Worm (Caenorhabditis elegans): ENCODE results near the gene C26B9.1.
A peak's percentile ranks its signal among the peaks of the same experiment; 100 is the strongest.

The C26B9.1 gene

DNA sequence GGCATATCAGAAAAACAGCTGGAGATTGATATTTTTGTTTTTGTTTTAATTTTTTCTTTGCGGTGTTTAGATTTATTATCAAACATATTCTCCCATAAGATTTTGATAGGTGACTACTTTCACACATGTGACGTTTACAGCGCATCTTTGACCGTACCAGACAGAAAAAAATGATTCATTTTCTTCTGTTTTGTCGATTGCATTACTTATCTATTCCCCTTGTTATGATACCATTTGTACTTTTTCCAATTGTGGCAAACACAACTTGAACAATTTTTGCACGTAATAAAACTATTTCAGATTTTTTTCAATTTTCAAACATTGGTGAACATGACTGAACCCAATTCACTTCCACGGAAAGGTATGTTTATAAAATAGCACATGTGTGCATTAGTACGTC lies at the start of gene C26B9.1:
Gene C26B9.1, plus strand, starts transcription at position 301 of the 400 bp plus-strand sequence.
- TF ChIP-seq W03F9.2 (tag; optimal IDR thresholded peaks at IDR 0.05): no peak
- TF ChIP-seq dao-5 (tag; optimal IDR thresholded peaks at IDR 0.05): no peak
- no peak for TF ChIP-seq him-1 (tag; optimal IDR thresholded peaks at IDR 0.05)

DNA sequence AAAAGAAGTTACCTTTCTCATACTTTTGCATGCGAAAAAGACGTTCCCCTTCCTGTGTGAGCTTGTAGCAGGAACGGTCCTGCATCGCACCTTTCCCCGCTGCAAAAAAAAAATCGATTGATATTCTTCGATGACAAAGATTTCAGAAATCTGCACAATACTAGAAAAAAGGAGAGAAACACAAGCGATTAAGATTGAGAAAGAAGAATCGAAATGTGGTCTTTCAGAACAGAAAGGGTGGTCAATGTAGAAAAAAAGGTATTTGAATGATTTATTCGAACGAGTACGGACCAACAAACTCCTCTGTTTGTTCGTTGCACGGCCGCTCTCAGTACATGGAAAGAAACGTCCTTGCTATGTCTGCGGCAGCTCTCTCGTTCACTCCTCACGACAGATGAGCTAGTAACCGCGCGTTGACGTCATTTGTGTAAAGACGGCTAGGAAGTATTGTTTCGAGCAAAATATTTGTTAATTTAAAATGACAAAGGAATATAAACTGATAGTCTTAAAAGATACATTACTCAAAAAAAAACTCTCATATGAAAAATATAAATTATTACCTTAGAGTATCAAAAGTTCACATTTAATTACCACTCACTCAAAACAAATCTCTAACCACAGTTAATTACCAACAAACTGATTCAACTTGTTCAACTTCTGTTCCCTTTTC lies 46.3 kb upstream of the C26B9.1 start, which contains the start of gene ift-81:
Gene ift-81, plus strand, starts transcription at position 620 of the 670 bp plus-strand sequence.
- TF ChIP-seq dao-5 (tag; optimal IDR thresholded peaks at IDR 0.05) (no peak), W03F9.2 (tag; optimal IDR thresholded peaks at IDR 0.05) (no peak), him-1 (tag; optimal IDR thresholded peaks at IDR 0.05) (peak; percentile 26)

ce11 chrX:5303500-5303899 lies 40.9 kb upstream of the C26B9.1 start, which contains the start of gene ags-3:
ags-3 (minus strand) TSS chrX:5303600.
- TF ChIP-seq him-1 (tag; optimal IDR thresholded peaks at IDR 0.05) (no peak), dao-5 (tag; optimal IDR thresholded peaks at IDR 0.05) (no peak), W03F9.2 (tag; optimal IDR thresholded peaks at IDR 0.05) (no peak)

DNA sequence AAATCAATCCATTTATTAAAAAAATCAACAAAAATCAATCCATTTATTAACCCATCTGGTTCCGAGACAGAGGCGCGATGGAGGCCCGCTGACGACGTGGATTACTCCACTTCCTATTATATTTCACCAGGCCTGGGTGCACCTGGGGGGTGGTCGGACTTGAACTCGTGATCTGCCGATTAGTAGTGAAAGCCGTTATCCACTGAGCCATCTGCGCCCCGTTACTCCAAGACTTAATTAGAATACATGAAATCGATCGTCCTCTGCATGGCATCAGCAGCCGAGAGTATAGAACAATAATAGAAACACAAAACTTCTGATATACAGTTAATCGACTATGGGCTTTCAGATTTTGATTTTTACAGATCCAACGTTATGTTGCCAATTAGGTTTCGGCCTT lies 34.8 kb upstream of the C26B9.1 start:
- TF ChIP-seq him-1 (tag; optimal IDR thresholded peaks at IDR 0.05) (no peak), W03F9.2 (tag; optimal IDR thresholded peaks at IDR 0.05) (no peak), dao-5 (tag; optimal IDR thresholded peaks at IDR 0.05) (no peak)

- TF ChIP-seq him-1 (tag; optimal IDR thresholded peaks at IDR 0.05) (no peak), dao-5 (tag; optimal IDR thresholded peaks at IDR 0.05) (no peak), W03F9.2 (tag; optimal IDR thresholded peaks at IDR 0.05) (no peak)
Measured at ce11 chrX:5311174-5311573, 33.2 kb upstream of the C26B9.1 start.

ce11 chrX:5319214-5319838 lies 25.1 kb upstream of the C26B9.1 start:
- TF ChIP-seq W03F9.2 (tag; optimal IDR thresholded peaks at IDR 0.05) (no peak), dao-5 (tag; optimal IDR thresholded peaks at IDR 0.05) (peak; percentile 67)

ce11 chrX:5321563-5321962 lies 22.8 kb upstream of the C26B9.1 start:
- TF ChIP-seq dao-5 (tag; optimal IDR thresholded peaks at IDR 0.05) (no peak), W03F9.2 (tag; optimal IDR thresholded peaks at IDR 0.05) (no peak), him-1 (tag; optimal IDR thresholded peaks at IDR 0.05) (no peak)

- TF ChIP-seq him-1 (tag; optimal IDR thresholded peaks at IDR 0.05) (no peak), W03F9.2 (tag; optimal IDR thresholded peaks at IDR 0.05) (no peak), dao-5 (tag; optimal IDR thresholded peaks at IDR 0.05) (no peak)
Measured at ce11 chrX:5323287-5323686, 21.1 kb upstream of the C26B9.1 start, which contains the start of gene sto-2. sto-2 (minus strand) TSS chrX:5323387.

- TF ChIP-seq dao-5 (tag; optimal IDR thresholded peaks at IDR 0.05) (no peak), W03F9.2 (tag; optimal IDR thresholded peaks at IDR 0.05) (no peak), him-1 (tag; optimal IDR thresholded peaks at IDR 0.05) (no peak)
Measured at ce11 chrX:5329236-5329635, 15.2 kb upstream of the C26B9.1 start, which contains the start of gene C26B9.5. C26B9.5 (plus strand) TSS chrX:5329479.

DNA sequence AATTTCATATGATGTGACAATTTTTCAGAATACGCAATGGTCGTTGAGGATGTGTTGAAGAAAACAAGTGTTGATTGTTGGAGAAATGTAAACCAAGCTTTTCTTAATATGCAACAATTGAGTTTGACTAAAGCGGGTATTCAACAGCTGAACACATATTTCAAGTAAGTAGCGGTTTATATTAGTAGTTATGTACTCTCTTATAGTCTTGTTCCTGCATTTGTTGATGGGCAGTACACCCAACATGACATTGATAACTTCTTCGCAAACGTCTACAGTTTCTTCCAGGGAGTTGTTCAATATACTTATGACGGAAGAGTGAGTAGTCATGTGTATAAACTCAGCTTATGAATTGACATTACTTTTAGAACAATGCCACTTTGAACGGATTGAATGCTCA lies 13.6 kb upstream of the C26B9.1 start:
- TF ChIP-seq dao-5 (tag; optimal IDR thresholded peaks at IDR 0.05) (no peak), him-1 (tag; optimal IDR thresholded peaks at IDR 0.05) (no peak), W03F9.2 (tag; optimal IDR thresholded peaks at IDR 0.05) (no peak)

ce11 chrX:5335368-5335767 lies 9.0 kb upstream of the C26B9.1 start, which contains the start of gene C26B9.6:
C26B9.6 (minus strand) TSS chrX:5335468.
- TF ChIP-seq him-1 (tag; optimal IDR thresholded peaks at IDR 0.05) (no peak), W03F9.2 (tag; optimal IDR thresholded peaks at IDR 0.05) (no peak), dao-5 (tag; optimal IDR thresholded peaks at IDR 0.05) (no peak)

- TF ChIP-seq him-1 (tag; optimal IDR thresholded peaks at IDR 0.05): no peak
- no peak for TF ChIP-seq dao-5 (tag; optimal IDR thresholded peaks at IDR 0.05)
- peak; percentile 49 for TF ChIP-seq W03F9.2 (tag; optimal IDR thresholded peaks at IDR 0.05)
Measured at ce11 chrX:5336498-5336897, 7.9 kb upstream of the C26B9.1 start.

- TF ChIP-seq dao-5 (tag; optimal IDR thresholded peaks at IDR 0.05) (no peak), him-1 (tag; optimal IDR thresholded peaks at IDR 0.05) (no peak), W03F9.2 (tag; optimal IDR thresholded peaks at IDR 0.05) (no peak)
Measured at ce11 chrX:5337959-5338358, 6.4 kb upstream of the C26B9.1 start, which contains the start of gene C26B9.3. C26B9.3 (plus strand) TSS chrX:5338301.

ce11 chrX:5339357-5339756 lies 5.0 kb upstream of the C26B9.1 start:
- no peak for TF ChIP-seq him-1 (tag; optimal IDR thresholded peaks at IDR 0.05)
- TF ChIP-seq dao-5 (tag; optimal IDR thresholded peaks at IDR 0.05): no peak
- no peak for TF ChIP-seq W03F9.2 (tag; optimal IDR thresholded peaks at IDR 0.05)
